Fruit fly (Drosophila melanogaster): ENCODE results near the gene Hrb87F.

Gene Hrb87F

dm6 chr3R:13660924-13661659 lies 761 bp upstream of the Hrb87F start, which contains the start of gene B52 (continued):
- no peak for TF ChIP-seq CG4318 (GFP tag; optimal IDR thresholded peaks at IDR 0.05)
- TF ChIP-seq CG11902 (GFP tag; optimal IDR thresholded peaks at IDR 0.05): no peak
- TF ChIP-seq svp (GFP tag): peak; percentile 45
- TF ChIP-seq CG11762 (GFP tag; optimal IDR thresholded peaks at IDR 0.05; ENCODE audit: insufficient read depth): no peak
- peak; percentile 44; the same call in 1 of the 2 replicates for TF ChIP-seq CG15336 (GFP tag; IDR thresholded peaks at IDR 0.05)
- peak; percentile 75 for TF ChIP-seq esn (GFP tag; optimal IDR thresholded peaks at IDR 0.05)
- TF ChIP-seq CG6276 (GFP tag; optimal IDR thresholded peaks at IDR 0.05): no peak
- TF ChIP-seq achi (GFP tag; optimal IDR thresholded peaks at IDR 0.05): peak; percentile 99
- TF ChIP-seq Eip78C (GFP tag): peak; percentile 87
- peak; percentile 26 for TF ChIP-seq Sox15 (GFP tag; optimal IDR thresholded peaks at IDR 0.05)

- TF ChIP-seq lz (GFP tag; optimal IDR thresholded peaks at IDR 0.05) (no peak), CG11762 (GFP tag; optimal IDR thresholded peaks at IDR 0.05; ENCODE audit: insufficient read depth) (no peak), CG6854 (GFP tag; optimal IDR thresholded peaks at IDR 0.05) (no peak), Eip75B (GFP tag; optimal IDR thresholded peaks at IDR 0.05) (no peak), cyc (GFP tag; optimal IDR thresholded peaks at IDR 0.05) (no peak), topi (GFP tag; optimal IDR thresholded peaks at IDR 0.05) (no peak)
These were observed 4.0 kb downstream of the Hrb87F start, which contains the start of gene Rbp4 for dm6 chr3R:13656294-13656693. Gene Rbp4, minus strand, starts transcription at chr3R:13656394.

DNA sequence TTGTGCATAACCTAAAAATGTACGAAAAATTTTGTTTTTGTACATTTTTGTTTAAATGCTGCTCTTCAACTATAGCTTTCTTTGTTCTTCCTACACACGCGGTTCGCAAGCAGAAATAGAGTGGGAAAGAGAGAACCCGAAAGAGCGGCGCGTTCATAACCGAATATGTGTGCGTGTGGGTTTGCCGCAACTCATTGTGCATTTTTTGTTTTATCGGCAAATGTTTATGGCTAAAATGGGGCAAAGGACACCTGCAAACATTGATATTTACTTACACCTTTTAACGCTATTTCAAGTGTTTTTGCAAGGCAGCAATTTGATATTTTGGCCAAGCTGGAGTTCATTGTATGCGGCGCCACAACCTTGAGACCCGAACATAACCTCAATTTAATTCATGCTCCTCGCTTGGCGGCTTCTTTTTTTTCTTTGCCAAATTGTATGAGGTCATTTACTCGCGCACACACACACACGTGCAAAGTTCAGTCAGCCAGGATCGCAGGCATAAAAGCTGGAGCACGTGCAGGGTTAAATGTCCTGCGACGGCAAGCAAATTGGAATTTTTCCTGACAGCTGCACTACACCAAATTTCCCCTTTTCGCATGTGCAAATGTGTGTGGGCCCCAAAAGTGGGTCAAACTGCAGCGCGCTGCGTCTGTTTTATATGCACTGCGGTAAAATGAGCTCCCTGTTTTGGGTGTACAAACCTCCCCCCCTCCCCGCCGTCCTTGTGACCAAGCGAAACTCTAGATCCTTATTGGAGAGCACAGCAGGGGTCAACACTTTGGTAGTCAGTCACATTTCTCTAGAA lies 12.4 kb downstream of the Hrb87F start:
- TF ChIP-seq Eip78C (GFP tag) (peak; percentile 52), Sox14 (GFP tag; optimal IDR thresholded peaks at IDR 0.05) (peak; percentile 61), ss (GFP tag; optimal IDR thresholded peaks at IDR 0.05) (peak in 1 of 2 experiments; percentile 17), CG7368 (GFP tag; optimal IDR thresholded peaks at IDR 0.05) (no peak)

dm6 chr3R:13646729-13647633 lies 13.3 kb downstream of the Hrb87F start, which contains the start of gene rin:
Gene rin, plus strand, starts transcription at chr3R:13647004.
- TF ChIP-seq CG7368 (GFP tag; optimal IDR thresholded peaks at IDR 0.05) (no peak), Sox15 (GFP tag; optimal IDR thresholded peaks at IDR 0.05) (no peak), topi (GFP tag; optimal IDR thresholded peaks at IDR 0.05) (no peak), CG11762 (GFP tag; optimal IDR thresholded peaks at IDR 0.05; ENCODE audit: insufficient read depth) (no peak), Hr39 (GFP tag; optimal IDR thresholded peaks at IDR 0.05) (peak; percentile 18), net (GFP tag; optimal IDR thresholded peaks at IDR 0.05) (no peak), CG6276 (GFP tag; optimal IDR thresholded peaks at IDR 0.05) (peak; percentile 46), Blimp-1 (GFP tag; optimal IDR thresholded peaks at IDR 0.05) (no peak), CG10669 (GFP tag; optimal IDR thresholded peaks at IDR 0.05) (peak; percentile 36), lz (GFP tag; optimal IDR thresholded peaks at IDR 0.05) (peak; percentile 12), svp (GFP tag) (no peak), fd85E (GFP tag; optimal IDR thresholded peaks at IDR 0.05) (no peak), Eip93F (GFP tag; optimal IDR thresholded peaks at IDR 0.05) (no peak), CG15336 (GFP tag; IDR thresholded peaks at IDR 0.05) (peak; percentile 60), Sox102F (GFP tag; optimal IDR thresholded peaks at IDR 0.05) (no peak), CG6854 (GFP tag; optimal IDR thresholded peaks at IDR 0.05) (peak; percentile 34), CG6163 (GFP tag; IDR thresholded peaks at IDR 0.05) (peak; percentile 6; the same call in 1 of the 3 replicates), CG31627 (GFP tag; optimal IDR thresholded peaks at IDR 0.05) (peak; percentile 25), CG6808 (GFP tag; optimal IDR thresholded peaks at IDR 0.05) (peak; percentile 77), Lpt (GFP tag; optimal IDR thresholded peaks at IDR 0.05) (no peak), CG8119 (GFP tag; IDR thresholded peaks at IDR 0.05) (peak; percentile 46; the same call in 1 of the 3 replicates), ss (GFP tag; optimal IDR thresholded peaks at IDR 0.05) (peak; percentile 79 to 83), CG8632 (GFP tag; optimal IDR thresholded peaks at IDR 0.05) (peak; percentile 14), Sox14 (GFP tag; optimal IDR thresholded peaks at IDR 0.05) (no peak), Gug (GFP tag; IDR thresholded peaks at IDR 0.05) (no peak), fkh (GFP tag; optimal IDR thresholded peaks at IDR 0.05) (no peak), dac (GFP tag; optimal IDR thresholded peaks at IDR 0.05) (peak; percentile 21), CG32006 (GFP tag; optimal IDR thresholded peaks at IDR 0.05) (no peak), Hr38 (GFP tag; optimal IDR thresholded peaks at IDR 0.05) (no peak), salr (GFP tag; optimal IDR thresholded peaks at IDR 0.05) (no peak), Eip75B (GFP tag; optimal IDR thresholded peaks at IDR 0.05) (no peak), vri (GFP tag; optimal IDR thresholded peaks at IDR 0.05) (no peak)

Data from whole organism, prepupa.